Worm (Caenorhabditis elegans) whole organism, early embryonic: ENCODE data around the gene C07G3.8.

Source experiments
- B0310.2 ChIP-seq: sonication (generic microtip); optimal IDR thresholded peaks from 2 replicates; lab custom pipeline; 2016; ENCODE audit warnings: mild to moderate bottlenecking, missing genetic modification characterization, missing compliant biosample characterization
- F13C5.2 ChIP-seq: sonication (generic microtip); optimal IDR thresholded peaks from 2 replicates; lab custom pipeline; 2017; ENCODE audit warnings: mild to moderate bottlenecking, missing genetic modification characterization, inconsistent platforms, missing compliant biosample characterization
- aly-1 ChIP-seq: sonication (generic microtip); optimal IDR thresholded peaks from 2 replicates; lab custom pipeline; 2016; ENCODE audit warnings: missing genetic modification characterization, missing compliant biosample characterization
- ama-1 ChIP-seq: fragments of 150-350 bp; optimal IDR thresholded peaks from 2 replicates; lab custom pipeline; 2014
- ceh-13 ChIP-seq: fragments of 200-800 bp; sonication (Bioruptor generic); optimal IDR thresholded peaks from 2 replicates; lab custom pipeline; 2018; ENCODE audit warnings: mild to moderate bottlenecking, missing genetic modification characterization, missing compliant biosample characterization
- ceh-36 ChIP-seq: sonication (generic microtip); optimal IDR thresholded peaks from 2 replicates; lab custom pipeline; 2016; ENCODE audit warnings: missing genetic modification characterization, inconsistent platforms, missing compliant biosample characterization
- ets-7 ChIP-seq: sonication (generic microtip); optimal IDR thresholded peaks from 2 replicates; lab custom pipeline; 2016; ENCODE audit warnings: missing genotype, missing genetic modification characterization, missing compliant biosample characterization
- flt-1 ChIP-seq: fragments of 200-800 bp; sonication (Bioruptor generic); IDR thresholded peaks from 2 replicates; pipeline ENCODE4 v1.3.6; 2022; ENCODE audit warnings: missing genetic modification characterization, missing compliant biosample characterization
- hmbx-1 ChIP-seq: sonication (generic microtip); optimal IDR thresholded peaks from 2 replicates; lab custom pipeline; 2016; ENCODE audit warnings: mild to moderate bottlenecking, missing genetic modification characterization, missing compliant biosample characterization
- hmg-4 ChIP-seq: fragments of 200-800 bp; sonication (Bioruptor generic); optimal IDR thresholded peaks from 2 replicates; lab custom pipeline; 2018; ENCODE audit warnings: mild to moderate bottlenecking, missing genetic modification characterization, missing compliant biosample characterization
- hnd-1 ChIP-seq: sonication (generic microtip); optimal IDR thresholded peaks from 2 replicates; lab custom pipeline; 2016; ENCODE audit warnings: missing genetic modification characterization, missing compliant biosample characterization
- pes-1 ChIP-seq: fragments of 200-800 bp; sonication (Bioruptor generic); IDR thresholded peaks from 2 replicates; pipeline ENCODE4 v1.3.6; 2022; ENCODE audit warnings: missing genetic modification reagents, missing genetic modification characterization, missing compliant biosample characterization
- scrt-1 ChIP-seq: fragments of 200-800 bp; sonication (Bioruptor generic); IDR thresholded peaks from 2 replicates; pipeline ENCODE4 v1.3.6; 2022; ENCODE audit warnings: missing genetic modification characterization, missing compliant biosample characterization
- sea-1 ChIP-seq: fragments of 200-800 bp; sonication (Bioruptor generic); conservative IDR thresholded peaks from 2 replicates; pipeline ENCODE4 v1.3.6; 2022; ENCODE audit warnings: missing genetic modification characterization, missing compliant biosample characterization
- tbx-11 ChIP-seq: fragments of 200-800 bp; sonication (Bioruptor generic); IDR thresholded peaks from 2 replicates; pipeline ENCODE4 v1.3.6; 2022; ENCODE audit warnings: missing genetic modification characterization, missing compliant biosample characterization
- tbx-37 ChIP-seq: fragments of 200-800 bp; sonication (Bioruptor generic); conservative IDR thresholded peaks from 2 replicates; pipeline ENCODE4 v1.3.6; 2022; ENCODE audit warnings: missing genetic modification reagents, missing genetic modification characterization, missing compliant biosample characterization
- tra-4 ChIP-seq: sonication (generic microtip); optimal IDR thresholded peaks from 2 replicates; lab custom pipeline; 2017; ENCODE audit warnings: missing genetic modification characterization, missing compliant biosample characterization

Gene C07G3.8

ce11 chrV:3463514-3463913 is 38.4 kb downstream of the C07G3.8 start, which contains the start of gene slc-28.1:
TSS of gene slc-28.1 (plus strand) at chrV:3463814.
- TF ChIP-seq scrt-1 (no peak), hnd-1 (tag; lab: Kevin White, UChicago) (no peak), flt-1 (GFP tag; lab: Robert Waterston, UW) (no peak), tra-4 (tag; lab: Kevin White, UChicago) (no peak), tbx-11 (GFP tag; lab: Robert Waterston, UW) (no peak), B0310.2 (tag; lab: Kevin White, UChicago) (no peak), tbx-37 (GFP tag; lab: Robert Waterston, UW) (no peak), F13C5.2 (tag; lab: Kevin White, UChicago) (no peak), ceh-36 (tag; lab: Kevin White, UChicago) (no peak), hmg-4 (GFP tag; lab: Kevin White, UChicago) (no peak), ets-7 (tag; lab: Kevin White, UChicago) (no peak), pes-1 (GFP tag; lab: Robert Waterston, UW) (no peak), hmbx-1 (no peak), ceh-13 (no peak), aly-1 (no peak), ama-1 (no peak), sea-1 (GFP tag; lab: Robert Waterston, UW) (no peak)

- no peak for TF ChIP-seq ets-7 (tag; lab: Kevin White, UChicago)
- no peak for TF ChIP-seq aly-1
- TF ChIP-seq B0310.2 (tag; lab: Kevin White, UChicago), result no peak
- no peak for TF ChIP-seq F13C5.2 (tag; lab: Kevin White, UChicago)
- TF ChIP-seq scrt-1, result no peak
- TF ChIP-seq ceh-13, result no peak
- no peak for TF ChIP-seq ceh-36 (tag; lab: Kevin White, UChicago)
- no peak for TF ChIP-seq tra-4 (tag; lab: Kevin White, UChicago)
- TF ChIP-seq tbx-37 (GFP tag; lab: Robert Waterston, UW), result no peak
- no peak for TF ChIP-seq flt-1 (GFP tag; lab: Robert Waterston, UW)
- TF ChIP-seq hmbx-1, result no peak
- TF ChIP-seq ama-1, result no peak
- TF ChIP-seq sea-1 (GFP tag; lab: Robert Waterston, UW), result no peak
- no peak for TF ChIP-seq hmg-4 (GFP tag; lab: Kevin White, UChicago)
- no peak for TF ChIP-seq hnd-1 (tag; lab: Kevin White, UChicago)
- TF ChIP-seq tbx-11 (GFP tag; lab: Robert Waterston, UW), result no peak
Observed at ce11 chrV:3459919-3460318, 42.0 kb downstream of the C07G3.8 start, which contains the start of gene slc-28.2. TSS of gene slc-28.2 (plus strand) at chrV:3460219.

DNA sequence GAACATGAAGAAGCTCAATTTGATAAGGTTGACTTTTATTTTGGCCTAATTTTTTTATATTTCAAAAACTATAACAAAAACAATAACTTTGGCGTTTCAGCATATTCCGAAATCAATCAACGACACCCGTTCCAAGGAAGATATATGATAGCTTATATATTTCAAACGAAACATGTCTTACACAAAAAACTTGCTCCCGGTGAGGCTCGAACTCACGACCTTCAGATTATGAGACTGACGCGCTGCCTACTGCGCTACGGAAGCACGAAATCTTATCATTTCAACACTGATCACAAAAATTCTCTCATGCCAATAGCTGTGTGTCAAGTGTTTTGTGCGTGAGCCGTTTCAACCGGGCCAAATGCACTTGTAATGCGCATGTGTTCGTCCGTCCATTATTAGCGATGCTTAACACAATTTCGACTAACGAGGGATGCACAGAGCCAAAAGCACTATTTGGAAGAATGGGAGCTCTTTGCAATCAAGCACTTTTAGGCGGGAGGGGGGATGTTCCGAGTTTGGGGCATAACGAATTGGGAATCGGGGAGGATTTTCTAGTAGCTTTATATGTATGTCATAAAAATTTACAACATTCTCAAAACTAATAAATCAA is 46.7 kb downstream of the C07G3.8 start:
- no peak for TF ChIP-seq ceh-36 (tag; lab: Kevin White, UChicago)
- TF ChIP-seq tra-4 (tag; lab: Kevin White, UChicago), result peak; percentile 3

- TF ChIP-seq B0310.2 (tag; lab: Kevin White, UChicago) (no peak), tbx-37 (GFP tag; lab: Robert Waterston, UW) (no peak), aly-1 (no peak), ceh-13 (no peak), ama-1 (no peak), pes-1 (GFP tag; lab: Robert Waterston, UW) (no peak), F13C5.2 (tag; lab: Kevin White, UChicago) (no peak)
Observed at ce11 chrV:3454620-3455019, 47.3 kb downstream of the C07G3.8 start.

DNA sequence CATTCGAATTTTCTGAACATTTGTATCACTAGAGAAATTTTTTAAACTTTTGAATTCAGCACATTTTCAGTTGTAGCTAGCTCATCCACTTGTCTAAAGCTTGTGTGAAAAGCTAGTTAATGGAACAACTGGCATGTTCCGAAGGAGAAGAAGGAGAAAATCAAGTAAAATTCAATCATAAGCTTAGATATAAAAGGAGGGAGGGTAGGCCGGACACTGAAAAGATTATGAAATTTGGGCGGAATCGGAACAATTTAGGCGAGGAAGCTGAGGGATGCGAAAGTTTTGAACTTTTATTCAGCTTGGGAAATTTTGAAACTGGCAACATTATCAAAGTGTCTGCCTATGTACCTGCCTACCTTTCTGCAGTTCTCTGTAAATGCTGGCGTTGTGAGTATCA is 49.4 kb downstream of the C07G3.8 start:
- TF ChIP-seq tbx-37 (GFP tag; lab: Robert Waterston, UW), result no peak
- no peak for TF ChIP-seq ceh-36 (tag; lab: Kevin White, UChicago)
- TF ChIP-seq ets-7 (tag; lab: Kevin White, UChicago), result no peak
- no peak for TF ChIP-seq hnd-1 (tag; lab: Kevin White, UChicago)
- TF ChIP-seq pes-1 (GFP tag; lab: Robert Waterston, UW), result no peak
- TF ChIP-seq sea-1 (GFP tag; lab: Robert Waterston, UW), result no peak
- TF ChIP-seq tbx-11 (GFP tag; lab: Robert Waterston, UW), result no peak
- no peak for TF ChIP-seq F13C5.2 (tag; lab: Kevin White, UChicago)
- TF ChIP-seq B0310.2 (tag; lab: Kevin White, UChicago), result no peak
- TF ChIP-seq ama-1, result no peak
- no peak for TF ChIP-seq hmbx-1
- no peak for TF ChIP-seq ceh-13
- no peak for TF ChIP-seq scrt-1
- no peak for TF ChIP-seq tra-4 (tag; lab: Kevin White, UChicago)
- no peak for TF ChIP-seq aly-1
- no peak for TF ChIP-seq hmg-4 (GFP tag; lab: Kevin White, UChicago)

ce11 chrV:3451646-3452045 is 50.3 kb downstream of the C07G3.8 start:
- TF ChIP-seq sea-1 (GFP tag; lab: Robert Waterston, UW) (no peak), B0310.2 (tag; lab: Kevin White, UChicago) (no peak), pes-1 (GFP tag; lab: Robert Waterston, UW) (no peak), ceh-13 (no peak), ceh-36 (tag; lab: Kevin White, UChicago) (no peak)

ce11 chrV:3450351-3450750 is 51.6 kb downstream of the C07G3.8 start:
- TF ChIP-seq flt-1 (GFP tag; lab: Robert Waterston, UW), result no peak
- TF ChIP-seq ceh-13, result no peak
- TF ChIP-seq hmbx-1, result no peak
- TF ChIP-seq hnd-1 (tag; lab: Kevin White, UChicago), result no peak

- TF ChIP-seq scrt-1, result no peak
- no peak for TF ChIP-seq ceh-13
- peak; percentile 70 for TF ChIP-seq ceh-36 (tag; lab: Kevin White, UChicago)
- TF ChIP-seq tbx-37 (GFP tag; lab: Robert Waterston, UW), result no peak
- no peak for TF ChIP-seq tra-4 (tag; lab: Kevin White, UChicago)
Observed at ce11 chrV:3449810-3450209, 52.1 kb downstream of the C07G3.8 start.
